Worm (Caenorhabditis elegans) whole organism, young adult: ENCODE data around the gene sra-35.

Source experiments
- B0035.1 ChIP-seq: sonication (generic microtip); optimal IDR thresholded peaks from 2 replicates; lab custom pipeline; 2016; ENCODE audit warnings: missing genetic modification characterization, mild to moderate bottlenecking, missing compliant biosample characterization, missing genotype, missing genetic modification reagents
- D2030.7 ChIP-seq: fragments of 200-800 bp; sonication (Bioruptor generic); IDR thresholded peaks from 2 replicates; pipeline ENCODE4 v1.3.6; 2022; ENCODE audit warnings: missing genetic modification reagents, missing genetic modification characterization, missing compliant biosample characterization
- F10E7.11 ChIP-seq: sonication (generic microtip); optimal IDR thresholded peaks from 2 replicates; lab custom pipeline; 2017; ENCODE audit warnings: mild to moderate bottlenecking, missing genetic modification characterization, moderate library complexity, missing compliant biosample characterization
- F22D6.2 ChIP-seq: sonication (generic microtip); optimal IDR thresholded peaks from 2 replicates; lab custom pipeline; 2016; ENCODE audit warnings: mild to moderate bottlenecking, missing genetic modification characterization, missing compliant biosample characterization
- K12H6.12 ChIP-seq: fragments of 200-800 bp; sonication (Bioruptor generic); optimal IDR thresholded peaks from 2 replicates; lab custom pipeline; 2018; ENCODE audit warnings: mild to moderate bottlenecking, missing genetic modification characterization, missing compliant biosample characterization
- T07F8.4 ChIP-seq: sonication (generic microtip); optimal IDR thresholded peaks from 2 replicates; lab custom pipeline; 2016; ENCODE audit warnings: mild to moderate bottlenecking, missing genetic modification characterization, moderate library complexity, missing compliant biosample characterization
- Y67H2A.10 ChIP-seq: fragments of 200-800 bp; sonication (Bioruptor generic); conservative IDR thresholded peaks from 2 replicates; pipeline ENCODE4 v1.3.6; 2022; ENCODE audit warnings: missing genetic modification reagents, missing genetic modification characterization, missing compliant biosample characterization
- akir-1 ChIP-seq: fragments of 200-800 bp; sonication (Bioruptor generic); optimal IDR thresholded peaks from 2 replicates; lab custom pipeline; 2018; ENCODE audit warnings: mild to moderate bottlenecking, missing genetic modification characterization, moderate library complexity, missing compliant biosample characterization
- aptf-3 ChIP-seq: fragments of 200-800 bp; sonication (Bioruptor generic); IDR thresholded peaks from 2 replicates; pipeline ENCODE4 v1.3.6; 2022; ENCODE audit warnings: missing genetic modification characterization, missing compliant biosample characterization
- attf-3 ChIP-seq: fragments of 200-800 bp; sonication (Bioruptor generic); conservative IDR thresholded peaks from 2 replicates; pipeline ENCODE4 v1.3.6; 2022; ENCODE audit warnings: missing genetic modification reagents, missing genetic modification characterization, missing compliant biosample characterization
- attf-5 ChIP-seq: fragments of 200-800 bp; sonication (Bioruptor generic); optimal IDR thresholded peaks from 2 replicates; lab custom pipeline; 2018; ENCODE audit warnings: mild to moderate bottlenecking, missing genetic modification characterization, missing compliant biosample characterization
- attf-6 ChIP-seq: fragments of 200-800 bp; sonication (Bioruptor generic); IDR thresholded peaks from 2 replicates; pipeline ENCODE4 v1.3.6; 2022; ENCODE audit warnings: missing genetic modification reagents, missing genetic modification characterization, missing compliant biosample characterization
- ceh-58 ChIP-seq: fragments of 200-800 bp; sonication (Bioruptor generic); IDR thresholded peaks from 2 replicates; pipeline ENCODE4 v1.3.6; 2022; ENCODE audit warnings: missing genetic modification characterization, missing compliant biosample characterization
- dox-1 ChIP-seq: fragments of 200-800 bp; sonication (Bioruptor generic); IDR thresholded peaks from 2 replicates; pipeline ENCODE4 v1.3.6; 2022; ENCODE audit warnings: missing genetic modification reagents, missing genetic modification characterization, missing compliant biosample characterization
- egl-44 ChIP-seq: fragments of 200-800 bp; sonication (Bioruptor generic); IDR thresholded peaks from 2 replicates; pipeline ENCODE4 v1.3.6; 2022; ENCODE audit warnings: missing genetic modification reagents, missing genetic modification characterization, missing compliant biosample characterization
- egrh-3 ChIP-seq: fragments of 200-800 bp; sonication (Bioruptor generic); IDR thresholded peaks from 2 replicates; pipeline ENCODE4 v1.3.6; 2022; ENCODE audit warnings: missing genetic modification reagents, missing genetic modification characterization, missing compliant biosample characterization
- ets-4 ChIP-seq: fragments of 200-800 bp; sonication (Bioruptor generic); optimal IDR thresholded peaks from 2 replicates; lab custom pipeline; 2018; ENCODE audit warnings: mild to moderate bottlenecking, missing genetic modification characterization, missing compliant biosample characterization
- hmg-20 ChIP-seq: fragments of 200-800 bp; sonication (Bioruptor generic); IDR thresholded peaks from 2 replicates; pipeline ENCODE4 v1.3.6; 2022; ENCODE audit warnings: missing genetic modification reagents, missing genetic modification characterization, missing compliant biosample characterization
- hsf-1 ChIP-seq: fragments of 200-800 bp; sonication (Bioruptor generic); IDR thresholded peaks from 2 replicates; pipeline ENCODE4 v1.3.6; 2022; ENCODE audit warnings: missing genetic modification reagents, missing genetic modification characterization, missing compliant biosample characterization
- lag-1 ChIP-seq: fragments of 200-800 bp; sonication (Bioruptor generic); IDR thresholded peaks from 2 replicates; pipeline ENCODE4 v1.3.6; 2022; ENCODE audit warnings: missing genetic modification reagents, missing genetic modification characterization, missing compliant biosample characterization
- lin-40 ChIP-seq: sonication (generic microtip); optimal IDR thresholded peaks from 2 replicates; lab custom pipeline; 2016; ENCODE audit warnings: missing genetic modification characterization, mild to moderate bottlenecking, missing compliant biosample characterization, missing genotype, missing genetic modification reagents
- lin-54 ChIP-seq: fragments of 200-800 bp; sonication (Bioruptor generic); optimal IDR thresholded peaks from 2 replicates; lab custom pipeline; 2018; ENCODE audit warnings: mild to moderate bottlenecking, missing genetic modification characterization, missing compliant biosample characterization
- madf-6 ChIP-seq: fragments of 200-800 bp; sonication (Bioruptor generic); IDR thresholded peaks from 2 replicates; pipeline ENCODE4 v1.3.6; 2022; ENCODE audit warnings: missing genetic modification reagents, missing genetic modification characterization, missing compliant biosample characterization
- madf-8 ChIP-seq: fragments of 200-800 bp; sonication (Bioruptor generic); conservative IDR thresholded peaks from 2 replicates; pipeline ENCODE4 v1.3.6; 2022; ENCODE audit warnings: missing genetic modification reagents, missing genetic modification characterization, missing compliant biosample characterization
- mcd-1 ChIP-seq: fragments of 200-800 bp; sonication (Bioruptor generic); IDR thresholded peaks from 2 replicates; pipeline ENCODE4 v1.3.6; 2022; ENCODE audit warnings: missing genetic modification reagents, missing genetic modification characterization, missing compliant biosample characterization
- mes-4 ChIP-seq: sonication (generic microtip); optimal IDR thresholded peaks from 2 replicates; lab custom pipeline; 2016; ENCODE audit warnings: missing genotype, missing genetic modification characterization, missing compliant biosample characterization
- nfya-2 ChIP-seq: fragments of 200-800 bp; sonication (Bioruptor generic); IDR thresholded peaks from 2 replicates; pipeline ENCODE4 v1.3.6; 2022; ENCODE audit warnings: missing genetic modification reagents, missing genetic modification characterization, missing compliant biosample characterization
- nfyb-1 ChIP-seq: fragments of 200-800 bp; sonication (Bioruptor generic); IDR thresholded peaks from 2 replicates; pipeline ENCODE4 v1.3.6; 2022; ENCODE audit warnings: missing genetic modification reagents, missing genetic modification characterization, missing compliant biosample characterization
- nhr-80 ChIP-seq: sonication (generic microtip); optimal IDR thresholded peaks from 2 replicates; lab custom pipeline; 2016; ENCODE audit warnings: missing genetic modification characterization, missing compliant biosample characterization
- pbrm-1 ChIP-seq: fragments of 200-800 bp; sonication (Bioruptor generic); IDR thresholded peaks from 2 replicates; pipeline ENCODE4 v1.3.6; 2022; ENCODE audit warnings: missing genetic modification reagents, missing genetic modification characterization, missing compliant biosample characterization
- pha-4 ChIP-seq: fragments of 150-350 bp; sonication (generic microtip); optimal IDR thresholded peaks from 2 replicates; lab custom pipeline; 2014; ENCODE audit warnings: missing biosample characterization, missing genetic modification reagents, missing genetic modification characterization
- rcor-1 ChIP-seq: fragments of 200-800 bp; sonication (Bioruptor generic); IDR thresholded peaks from 2 replicates; pipeline ENCODE4 v1.3.6; 2022; ENCODE audit warnings: missing genetic modification reagents, missing genetic modification characterization, missing compliant biosample characterization
- rpc-1 ChIP-seq, 2 experiments: fragments of 150-350 bp in 1 of 2; sonication (generic microtip) in 1 of 2; optimal IDR thresholded peaks; 2 replicates each; lab custom pipeline; 2014 to 2018; ENCODE audit warnings: missing biosample characterization in 1 of 2, missing genetic modification characterization in 1 of 2, missing genetic modification reagents in 1 of 2, missing genotype in 1 of 2
- snpc-1.1 ChIP-seq: sonication (generic microtip); optimal IDR thresholded peaks from 2 replicates; lab custom pipeline; 2017; ENCODE audit warnings: missing genetic modification characterization, mild to moderate bottlenecking, missing compliant biosample characterization, antibody characterized with exemption, moderate library complexity, missing genotype, missing genetic modification reagents; ENCODE audit not compliant: insufficient read depth
- tbp1 ChIP-seq: fragments of 200-800 bp; sonication (Bioruptor generic); optimal IDR thresholded peaks from 2 replicates; lab custom pipeline; 2018; ENCODE audit warnings: mild to moderate bottlenecking, missing genetic modification characterization, missing compliant biosample characterization
- tbx-9 ChIP-seq: sonication (generic microtip); optimal IDR thresholded peaks from 2 replicates; lab custom pipeline; 2016; ENCODE audit warnings: borderline replicate concordance, missing genetic modification characterization, inconsistent platforms, missing compliant biosample characterization
- tlf-1 ChIP-seq: fragments of 200-800 bp; sonication (Bioruptor generic); optimal IDR thresholded peaks from 2 replicates; lab custom pipeline; 2018; ENCODE audit warnings: mild to moderate bottlenecking, missing genetic modification characterization, missing compliant biosample characterization
- unc-130 ChIP-seq: sonication (generic microtip); optimal IDR thresholded peaks from 2 replicates; lab custom pipeline; 2016; ENCODE audit warnings: missing genetic modification reagents, missing genetic modification characterization, missing compliant biosample characterization
- unc-62 ChIP-seq: fragments of 150-350 bp; optimal IDR thresholded peaks from 2 replicates; lab custom pipeline; 2014; ENCODE audit warnings: missing biosample characterization, missing genetic modification reagents, missing genetic modification characterization
- zfh-2 ChIP-seq: fragments of 200-800 bp; sonication (Bioruptor generic); conservative IDR thresholded peaks from 2 replicates; pipeline ENCODE4 v1.3.6; 2022; ENCODE audit warnings: missing genetic modification reagents, missing genetic modification characterization, missing compliant biosample characterization
- zim-3 ChIP-seq: sonication (generic microtip); optimal IDR thresholded peaks from 2 replicates; lab custom pipeline; 2017; ENCODE audit warnings: mild to moderate bottlenecking, missing genetic modification characterization, moderate library complexity, missing compliant biosample characterization
- ztf-22 ChIP-seq: fragments of 200-800 bp; sonication (Bioruptor generic); optimal IDR thresholded peaks from 2 replicates; lab custom pipeline; 2018; ENCODE audit warnings: mild to moderate bottlenecking, missing genetic modification characterization, moderate library complexity, missing compliant biosample characterization
- ztf-3 ChIP-seq: fragments of 200-800 bp; sonication (Bioruptor generic); optimal IDR thresholded peaks from 2 replicates; lab custom pipeline; 2018; ENCODE audit warnings: mild to moderate bottlenecking, missing genetic modification characterization, missing compliant biosample characterization

The sra-35 gene

ce11 chrII:4505097-4505626, 22.5 kb downstream of the sra-35 start, which contains the start of gene camt-1:
camt-1 (minus strand) TSS chrII:4505147.
- no peak for TF ChIP-seq unc-62
- no peak for TF ChIP-seq nfyb-1 (GFP tag; lab: Robert Waterston, UW)
- no peak for TF ChIP-seq B0035.1 (tag; lab: Kevin White, UChicago)

DNA sequence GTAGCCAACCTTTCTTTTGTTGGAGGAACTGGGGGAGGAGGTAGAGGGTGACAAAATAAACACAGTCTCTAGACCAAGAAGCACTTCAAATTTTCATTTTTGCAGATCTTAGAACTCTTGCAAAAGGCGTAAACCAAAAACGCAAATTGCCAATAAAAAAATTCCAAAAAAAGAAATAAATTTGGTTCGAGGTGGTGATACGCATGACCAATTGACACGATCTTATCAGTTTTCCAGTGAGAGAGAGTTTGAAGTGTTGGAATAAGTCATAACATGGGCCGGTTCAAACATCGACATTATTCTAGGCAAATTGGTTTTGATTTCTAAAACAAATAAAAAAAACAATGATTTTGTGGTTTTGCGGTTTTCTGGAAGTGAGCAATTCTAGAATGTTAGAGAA, 31.9 kb downstream of the sra-35 start:
- TF ChIP-seq rpc-1 (optimal IDR thresholded peaks at IDR 0.05; lab: Kevin White, UChicago) (no peak), rpc-1 (tag; optimal IDR thresholded peaks at IDR 0.05; lab: Kevin White, UChicago) (no peak), nhr-80 (tag; lab: Kevin White, UChicago) (peak; percentile 62)

DNA sequence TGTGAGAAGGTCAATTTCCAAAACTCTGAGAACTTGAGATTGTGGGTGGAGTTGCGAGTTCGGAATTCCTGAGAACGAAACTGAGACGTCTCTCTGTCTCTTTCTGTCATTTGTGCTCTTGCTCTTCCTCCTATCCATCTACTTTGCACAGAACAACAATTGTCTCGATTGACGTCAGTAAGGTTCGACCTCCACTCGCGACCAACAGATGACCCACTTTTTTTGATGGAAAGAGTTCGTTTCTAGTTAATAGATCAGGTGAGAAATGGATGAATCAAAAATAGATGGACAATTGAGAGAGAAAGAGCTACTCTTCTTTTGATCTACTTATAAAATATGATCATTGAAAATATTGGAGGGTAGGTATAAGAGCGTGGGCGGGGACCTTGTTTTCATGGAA, 33.2 kb downstream of the sra-35 start:
- no peak for TF ChIP-seq nfya-2
- TF ChIP-seq mcd-1 (GFP tag; lab: Robert Waterston, UW): no peak
- TF ChIP-seq T07F8.4 (tag; lab: Kevin White, UChicago): no peak
- no peak for TF ChIP-seq tlf-1 (GFP tag; lab: Kevin White, UChicago)
- no peak for TF ChIP-seq attf-6 (GFP tag; lab: Robert Waterston, UW)
- TF ChIP-seq madf-6 (GFP tag; lab: Robert Waterston, UW): no peak
- no peak for TF ChIP-seq lin-40
- TF ChIP-seq pha-4: no peak
- TF ChIP-seq rcor-1 (GFP tag; lab: Robert Waterston, UW): no peak
- no peak for TF ChIP-seq tbp1
- no peak for TF ChIP-seq egrh-3 (GFP tag; lab: Robert Waterston, UW)
- TF ChIP-seq F22D6.2 (tag; lab: Kevin White, UChicago): no peak

- TF ChIP-seq aptf-3 (no peak), mes-4 (tag; lab: Kevin White, UChicago) (no peak), F10E7.11 (tag; lab: Kevin White, UChicago) (no peak), lag-1 (no peak), snpc-1.1 (tag; lab: Kevin White, UChicago) (no peak), ets-4 (GFP tag; lab: Kevin White, UChicago) (no peak), unc-130 (GFP tag; lab: Kevin White, UChicago) (no peak), attf-3 (GFP tag; lab: Robert Waterston, UW) (no peak), attf-5 (no peak), B0035.1 (tag; lab: Kevin White, UChicago) (no peak), ceh-58 (GFP tag; lab: Robert Waterston, UW) (no peak), dox-1 (GFP tag; lab: Robert Waterston, UW) (no peak), zim-3 (tag; lab: Kevin White, UChicago) (no peak), madf-8 (no peak), hmg-20 (GFP tag; lab: Robert Waterston, UW) (no peak), K12H6.12 (tag; lab: Kevin White, UChicago) (no peak), ztf-3 (GFP tag; lab: Kevin White, UChicago) (no peak)
Measured at ce11 chrII:4490729-4491128, 37.0 kb downstream of the sra-35 start, which contains the start of gene T05C1.5. T05C1.5 (minus strand) TSS chrII:4490829.

DNA sequence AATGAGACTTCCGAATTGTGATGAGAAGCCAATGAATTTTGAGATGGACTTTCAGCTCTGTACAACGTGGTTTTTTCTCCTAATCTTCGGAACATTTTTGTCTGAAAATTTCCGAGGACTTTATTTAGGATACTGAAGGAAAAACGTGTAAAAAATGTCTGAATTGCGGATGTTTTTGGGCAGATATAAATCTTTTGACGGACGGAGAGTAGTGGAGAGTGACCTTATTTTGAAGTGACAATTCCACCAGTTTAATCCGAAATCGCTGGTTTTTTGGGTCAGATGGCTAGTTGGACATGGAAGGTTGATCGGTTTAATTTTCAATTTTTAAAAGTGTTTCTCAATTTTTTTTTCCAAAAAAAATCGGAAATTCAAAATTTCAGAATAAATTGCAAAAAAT, 38.4 kb downstream of the sra-35 start, which contains the start of gene T05C1.3:
Gene T05C1.3, minus strand, starts transcription at position 101 of the 400 bp plus-strand sequence.
- TF ChIP-seq egl-44 (GFP tag; lab: Robert Waterston, UW) (no peak), tbp1 (no peak), pbrm-1 (GFP tag; lab: Robert Waterston, UW) (no peak), lin-54 (GFP tag; lab: Kevin White, UChicago) (no peak), hsf-1 (no peak), madf-8 (no peak), tbx-9 (no peak), mcd-1 (GFP tag; lab: Robert Waterston, UW) (no peak), rcor-1 (GFP tag; lab: Robert Waterston, UW) (no peak), Y67H2A.10 (GFP tag; lab: Robert Waterston, UW) (no peak), zfh-2 (GFP tag; lab: Robert Waterston, UW) (no peak), ztf-22 (GFP tag; lab: Kevin White, UChicago) (no peak), akir-1 (GFP tag; lab: Kevin White, UChicago) (no peak), D2030.7 (no peak)
